Worm (Caenorhabditis elegans): ENCODE measurements around the gene C49F5.3.
A peak's percentile ranks its signal among the peaks of the same experiment; 100 is the strongest.

DNA sequence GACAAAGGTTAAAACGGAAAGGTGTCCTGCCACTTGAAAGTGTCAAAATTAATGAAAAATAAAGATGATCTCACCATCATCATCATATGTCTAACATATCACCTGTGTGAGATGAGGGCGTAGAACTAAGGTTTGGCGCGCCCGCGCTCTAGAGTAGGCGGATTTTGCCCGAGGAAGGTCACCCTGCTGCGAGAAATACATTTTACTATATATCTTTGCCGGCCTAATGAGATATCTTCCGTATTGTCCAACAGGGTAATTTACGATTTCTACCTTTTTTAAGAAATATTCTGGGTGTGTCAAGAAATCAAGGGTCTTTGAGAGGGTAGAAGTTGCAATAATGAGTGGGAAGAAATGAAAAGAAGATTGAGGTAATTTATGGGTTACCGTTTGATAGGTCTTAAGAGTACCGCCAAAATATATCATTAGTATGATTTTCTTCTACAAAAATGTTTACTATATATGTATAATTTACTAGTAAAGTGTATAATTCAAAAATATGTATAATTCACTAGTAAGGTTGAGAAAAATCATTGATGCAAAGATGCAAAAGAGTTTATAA, 24.6 kb upstream of the C49F5.3 start:
- TF ChIP-seq nhr-11 (tag; optimal IDR thresholded peaks at IDR 0.05) (no peak), mef-2 (tag; optimal IDR thresholded peaks at IDR 0.05) (no peak), ceh-88 (GFP tag; IDR thresholded peaks at IDR 0.05) (no peak), snpc-4 (tag; optimal IDR thresholded peaks at IDR 0.05) (no peak), jun-1 (tag; optimal IDR thresholded peaks at IDR 0.05) (no peak), aly-2 (tag; optimal IDR thresholded peaks at IDR 0.05) (no peak), sptf-1 (tag; optimal IDR thresholded peaks at IDR 0.05) (no peak), nhr-47 (tag; optimal IDR thresholded peaks at IDR 0.05) (no peak), nhr-76 (tag; optimal IDR thresholded peaks at IDR 0.05) (no peak), skn-1 (tag; optimal IDR thresholded peaks at IDR 0.05) (no peak), zag-1 (tag; optimal IDR thresholded peaks at IDR 0.05) (no peak), elt-3 (tag; optimal IDR thresholded peaks at IDR 0.05) (peak in 2 of 6 experiments; percentile 11 to 30), lin-15B (tag; optimal IDR thresholded peaks at IDR 0.05) (no peak)

All from whole organism, L1 larva.